Worm (Caenorhabditis elegans): Measurements from ENCODE around the gene F46C3.6.

DNA sequence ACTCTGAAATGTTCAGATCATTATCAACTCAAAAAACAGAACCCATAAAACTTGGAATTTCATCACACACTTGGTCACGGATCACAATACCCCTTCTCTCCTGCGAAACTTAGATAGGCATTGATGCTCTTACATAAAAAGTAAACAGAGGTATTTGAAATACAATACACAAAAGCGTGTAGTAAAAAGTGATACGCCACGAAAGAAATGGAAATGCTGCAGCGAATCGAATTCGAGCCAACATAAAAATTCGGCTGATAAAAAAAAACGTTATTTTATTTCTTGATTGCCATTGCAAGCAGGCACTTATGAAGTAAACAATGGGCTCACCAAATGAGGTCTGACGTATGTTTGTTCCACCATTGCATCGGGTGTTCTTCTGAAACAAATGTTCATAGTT is 6.8 kb upstream of the F46C3.6 start:
- no peak for TF ChIP-seq F13H6.1 (tag; optimal IDR thresholded peaks at IDR 0.05)
- no peak for TF ChIP-seq pag-3 (tag; optimal IDR thresholded peaks at IDR 0.05; ENCODE audit: borderline replicate concordance)
- no peak for TF ChIP-seq ceh-14 (tag; optimal IDR thresholded peaks at IDR 0.05)

All from whole organism, late embryonic.